Worm (Caenorhabditis elegans): Measurements from ENCODE around the gene Y47D7A.18.

ce11 chrV:4382298-4382697 is 34.3 kb downstream of the Y47D7A.18 start, which contains the start of gene F13A2.1:
- TF ChIP-seq ceh-9 (tag; optimal IDR thresholded peaks at IDR 0.05) (no peak), pha-2 (tag; optimal IDR thresholded peaks at IDR 0.05) (no peak), nfya-1 (tag; optimal IDR thresholded peaks at IDR 0.05) (no peak)

Data from whole organism, late embryonic.